Fruit fly (Drosophila melanogaster) whole organism, embryonic: ENCODE measurements around the gene Nup107.

Source experiments
- Aef1 ChIP-seq: fragments of 200-800 bp; sonication (Bioruptor generic); IDR thresholded peaks from 3 replicates; pipeline ENCODE4 v1.3.6; 2022; ENCODE audit warnings: missing biosample characterization, missing genetic modification characterization
- Atf6 ChIP-seq: fragments of 200-800 bp; sonication (Bioruptor generic); IDR thresholded peaks from 2 replicates; pipeline ENCODE4 v1.3.6; 2022; ENCODE audit warnings: missing biosample characterization, missing genetic modification characterization
- Bdp1 ChIP-seq: fragments of 200-800 bp; sonication (Bioruptor generic); optimal IDR thresholded peaks from 3 replicates; lab custom pipeline; 2016; ENCODE audit warnings: missing biosample characterization, missing genetic modification characterization
- CG10431 ChIP-seq: fragments of 200-800 bp; sonication (Bioruptor generic); optimal IDR thresholded peaks from 3 replicates; lab custom pipeline; 2018; ENCODE audit warnings: missing biosample characterization, mild to moderate bottlenecking, missing genetic modification characterization
- CG11504 ChIP-seq: fragments of 200-800 bp; sonication (Bioruptor generic); optimal IDR thresholded peaks from 3 replicates; lab custom pipeline; 2019; ENCODE audit warnings: missing biosample characterization, mild to moderate bottlenecking, missing genetic modification characterization, moderate library complexity
- CG12391 ChIP-seq: fragments of 200-800 bp; sonication (Bioruptor generic); optimal IDR thresholded peaks from 3 replicates; lab custom pipeline; 2018; ENCODE audit warnings: missing biosample characterization, mild to moderate bottlenecking, missing genetic modification characterization, moderate library complexity
- CG13287 ChIP-seq: fragments of 200-800 bp; sonication (Bioruptor generic); IDR thresholded peaks from 2 replicates; pipeline ENCODE4 v1.3.6; 2022; ENCODE audit warnings: missing biosample characterization, missing genetic modification characterization; ENCODE audit not compliant: partially characterized antibody
- CG13624 ChIP-seq: fragments of 200-800 bp; sonication (Bioruptor generic); optimal IDR thresholded peaks from 2 replicates; lab custom pipeline; 2016; ENCODE audit warnings: missing biosample characterization, missing genetic modification characterization
- CG14050 ChIP-seq: fragments of 200-800 bp; sonication (Bioruptor generic); IDR thresholded peaks from 3 replicates; pipeline ENCODE4 v1.3.6; 2022; ENCODE audit warnings: missing biosample characterization, missing genetic modification characterization
- CG1529 ChIP-seq: fragments of 200-800 bp; sonication (Bioruptor generic); optimal IDR thresholded peaks from 3 replicates; lab custom pipeline; 2018; ENCODE audit warnings: missing biosample characterization, missing genetic modification characterization
- CG15601 ChIP-seq: fragments of 200-800 bp; sonication (Bioruptor generic); optimal IDR thresholded peaks from 3 replicates; lab custom pipeline; 2019; ENCODE audit warnings: missing biosample characterization, mild to moderate bottlenecking, missing genetic modification characterization, moderate library complexity
- CG1603 ChIP-seq: fragments of 200-800 bp; sonication (Bioruptor generic); optimal IDR thresholded peaks from 2 replicates; lab custom pipeline; 2019; ENCODE audit warnings: missing biosample characterization, mild to moderate bottlenecking, missing genetic modification characterization, moderate library complexity
- CG1647 ChIP-seq: fragments of 200-800 bp; sonication (Bioruptor generic); optimal IDR thresholded peaks from 3 replicates; lab custom pipeline; 2016; ENCODE audit warnings: missing biosample characterization, missing genetic modification characterization
- CG16863 ChIP-seq: fragments of 200-800 bp; sonication (Bioruptor generic); optimal IDR thresholded peaks from 3 replicates; lab custom pipeline; 2016; ENCODE audit warnings: missing biosample characterization, missing genetic modification characterization
- CG17186 ChIP-seq: fragments of 200-800 bp; sonication (Bioruptor generic); optimal IDR thresholded peaks from 3 replicates; lab custom pipeline; 2017; ENCODE audit warnings: missing biosample characterization, missing genetic modification reagents, missing genetic modification characterization
- CG17912 ChIP-seq: fragments of 200-800 bp; sonication (Bioruptor generic); optimal IDR thresholded peaks from 2 replicates; lab custom pipeline; 2018; ENCODE audit warnings: missing biosample characterization, mild to moderate bottlenecking, missing genetic modification characterization
- CG2875 ChIP-seq: fragments of 200-800 bp; sonication (Bioruptor generic); optimal IDR thresholded peaks from 2 replicates; lab custom pipeline; 2017; ENCODE audit warnings: missing biosample characterization, mild to moderate bottlenecking, missing genetic modification characterization, missing genetic modification reagents
- CG30020 ChIP-seq: fragments of 200-800 bp; optimal IDR thresholded peaks from 2 replicates; lab custom pipeline; 2019; ENCODE audit warnings: missing biosample characterization, mild to moderate bottlenecking, missing genetic modification characterization, moderate library complexity
- CG31365 ChIP-seq: fragments of 200-800 bp; sonication (Bioruptor generic); optimal IDR thresholded peaks from 2 replicates; lab custom pipeline; 2018; ENCODE audit warnings: missing biosample characterization, mild to moderate bottlenecking, missing genetic modification characterization
- CG3281 ChIP-seq: fragments of 200-800 bp; sonication (Bioruptor generic); optimal IDR thresholded peaks from 3 replicates; lab custom pipeline; 2017; ENCODE audit warnings: missing biosample characterization, mild to moderate bottlenecking, missing genetic modification characterization
- CG4360 ChIP-seq: fragments of 200-800 bp; sonication (Bioruptor generic); IDR thresholded peaks from 2 replicates; pipeline ENCODE4 v1.3.6; 2022; ENCODE audit warnings: missing biosample characterization, missing genetic modification characterization
- CG7357 ChIP-seq: fragments of 200-800 bp; sonication (Bioruptor generic); IDR thresholded peaks from 3 replicates; pipeline ENCODE4 v1.3.6; 2022; ENCODE audit warnings: missing biosample characterization, missing genetic modification characterization
- CHES-1-like ChIP-seq: fragments of 200-800 bp; sonication (Bioruptor generic); optimal IDR thresholded peaks from 2 replicates; lab custom pipeline; 2016; ENCODE audit warnings: missing biosample characterization, missing genetic modification characterization
- Eip74EF ChIP-seq, 2 experiments: fragments of 200-800 bp in 1 of 2; fragments of >200 bp in 1 of 2; sonication (Bioruptor generic) in 1 of 2; optimal IDR thresholded peaks; 2 replicates each; lab custom pipeline; 2017 to 2019; ENCODE audit warnings: missing biosample characterization in 2 of 2, missing genetic modification characterization in 2 of 2, mild to moderate bottlenecking in 1 of 2, moderate library complexity in 1 of 2
- Elba2 ChIP-seq: fragments of 200-800 bp; sonication (Bioruptor generic); optimal IDR thresholded peaks from 3 replicates; lab custom pipeline; 2016; ENCODE audit warnings: missing biosample characterization, missing genetic modification characterization
- GATAe ChIP-seq: fragments of 200-800 bp; sonication (Bioruptor generic); conservative IDR thresholded peaks from 2 replicates; pipeline ENCODE4 v1.3.6; 2022; ENCODE audit warnings: missing biosample characterization, missing genetic modification characterization
- Gug ChIP-seq: fragments of 200-800 bp; sonication (Bioruptor generic); IDR thresholded peaks from 4 replicates; pipeline ENCODE4 v1.3.6; 2022; ENCODE audit warnings: missing biosample characterization, missing genetic modification characterization
- H2.0 ChIP-seq: fragments of 200-800 bp; sonication (Bioruptor generic); IDR thresholded peaks from 2 replicates; pipeline ENCODE4 v1.3.6; 2022; ENCODE audit warnings: missing biosample characterization, missing genetic modification characterization
- HLH4C ChIP-seq: fragments of 200-800 bp; sonication (Bioruptor generic); IDR thresholded peaks from 3 replicates; pipeline ENCODE4 v1.3.6; 2022; ENCODE audit warnings: missing biosample characterization, missing genetic modification characterization; ENCODE audit not compliant: partially characterized antibody
- Hand ChIP-seq: fragments of 200-800 bp; sonication (Bioruptor generic); optimal IDR thresholded peaks from 2 replicates; lab custom pipeline; 2017; ENCODE audit warnings: mild to moderate bottlenecking, missing biosample characterization, missing genetic modification reagents, missing genetic modification characterization
- HmgZ ChIP-seq: fragments of 200-800 bp; sonication (Bioruptor generic); optimal IDR thresholded peaks from 2 replicates; lab custom pipeline; 2018; ENCODE audit warnings: missing biosample characterization, mild to moderate bottlenecking, missing genetic modification characterization
- Hr39 ChIP-seq: fragments of >200 bp; optimal IDR thresholded peaks from 2 replicates; lab custom pipeline; 2017
- Mrtf ChIP-seq: fragments of 200-800 bp; sonication (Bioruptor generic); IDR thresholded peaks from 3 replicates; pipeline ENCODE4 v1.3.6; 2022; ENCODE audit warnings: missing biosample characterization, missing genetic modification characterization
- NC2β ChIP-seq: fragments of 200-800 bp; sonication (Bioruptor generic); optimal IDR thresholded peaks from 2 replicates; lab custom pipeline; 2016; ENCODE audit warnings: missing biosample characterization, missing genetic modification characterization
- PHDP ChIP-seq: fragments of 200-800 bp; sonication (Bioruptor generic); optimal IDR thresholded peaks from 3 replicates; lab custom pipeline; 2018; ENCODE audit warnings: missing biosample characterization, mild to moderate bottlenecking, missing genetic modification characterization, moderate library complexity
- Six4 ChIP-seq: fragments of 200-800 bp; sonication (Bioruptor generic); optimal IDR thresholded peaks from 2 replicates; lab custom pipeline; 2016; ENCODE audit warnings: missing biosample characterization, missing genetic modification characterization
- ash1 ChIP-seq: fragments of 200-800 bp; sonication (Bioruptor generic); optimal IDR thresholded peaks from 2 replicates; lab custom pipeline; 2018; ENCODE audit warnings: missing biosample characterization, mild to moderate bottlenecking, missing genetic modification characterization
- az2 ChIP-seq: fragments of 200-800 bp; sonication (Bioruptor generic); optimal IDR thresholded peaks from 3 replicates; lab custom pipeline; 2016; ENCODE audit warnings: missing biosample characterization, missing genetic modification characterization
- cas ChIP-seq: fragments of 200-800 bp; sonication (Bioruptor generic); IDR thresholded peaks from 2 replicates; pipeline ENCODE4 v1.3.6; 2022; ENCODE audit warnings: missing biosample characterization, missing genetic modification characterization
- caup ChIP-seq: fragments of 200-800 bp; sonication (Bioruptor generic); optimal IDR thresholded peaks from 3 replicates; lab custom pipeline; 2017; ENCODE audit warnings: missing biosample characterization, mild to moderate bottlenecking, missing genetic modification characterization, moderate library complexity; ENCODE audit not compliant: severe bottlenecking
- dan ChIP-seq: fragments of 200-800 bp; sonication (Bioruptor generic); IDR thresholded peaks from 2 replicates; pipeline ENCODE4 v1.3.6; 2022; ENCODE audit warnings: missing biosample characterization, missing genetic modification characterization
- dati ChIP-seq: fragments of 200-800 bp; sonication (Bioruptor generic); IDR thresholded peaks from 2 replicates; pipeline ENCODE4 v1.3.6; 2022; ENCODE audit warnings: missing biosample characterization, missing genetic modification characterization
- exex ChIP-seq: fragments of 200-800 bp; sonication (Bioruptor generic); optimal IDR thresholded peaks from 4 replicates; lab custom pipeline; 2018; ENCODE audit warnings: missing biosample characterization, mild to moderate bottlenecking, missing genetic modification characterization, moderate library complexity
- nau ChIP-seq: fragments of 200-800 bp; sonication (Bioruptor generic); optimal IDR thresholded peaks from 3 replicates; lab custom pipeline; 2017; ENCODE audit warnings: missing biosample characterization, mild to moderate bottlenecking, missing genetic modification characterization, missing genetic modification reagents
- otp ChIP-seq: fragments of 200-800 bp; sonication (Bioruptor generic); IDR thresholded peaks from 3 replicates; pipeline ENCODE4, ENCODE4 v1.3.6; 2022; ENCODE audit warnings: missing biosample characterization, missing genetic modification characterization
- pan ChIP-seq, 4 experiments: fragments of >200 bp in 3 of 4; fragments of 200-800 bp in 1 of 4; sonication (Bioruptor generic) in 1 of 4; optimal IDR thresholded peaks in 3 of 4; IDR thresholded peaks in 1 of 4; 2 replicates each; pipeline versions ENCODE4 v1.3.6 to Lab custom; 2017 to 2022; ENCODE audit warnings: missing biosample characterization in 2 of 4, missing genetic modification characterization in 2 of 4, mixed read lengths in 1 of 4
- pzg ChIP-seq: fragments of 200-800 bp; sonication (Bioruptor generic); optimal IDR thresholded peaks from 3 replicates; lab custom pipeline; 2018; ENCODE audit warnings: missing biosample characterization, mild to moderate bottlenecking, missing genetic modification characterization, moderate library complexity
- seq ChIP-seq: fragments of 200-800 bp; sonication (Bioruptor generic); IDR thresholded peaks from 2 replicates; pipeline ENCODE4 v1.3.6; 2022; ENCODE audit warnings: missing biosample characterization, missing genetic modification characterization
- tio ChIP-seq: fragments of 200-800 bp; sonication (Bioruptor generic); optimal IDR thresholded peaks from 2 replicates; lab custom pipeline; 2017; ENCODE audit warnings: missing biosample characterization, missing genetic modification characterization, inconsistent platforms
- zen ChIP-seq: fragments of 200-800 bp; sonication (Bioruptor generic); optimal IDR thresholded peaks from 3 replicates; lab custom pipeline; 2018; ENCODE audit warnings: missing biosample characterization, mild to moderate bottlenecking, missing genetic modification characterization, moderate library complexity

Nup107 gene

dm6 chr2L:10697992-10698391 is 37.9 kb downstream of the Nup107 start, which contains the start of gene CG7300 (continued):
- TF ChIP-seq az2 (peak; percentile 31), CG13624 (GFP tag; lab: Kevin White, UChicago) (peak; percentile 68), exex (tag; lab: Kevin White, UChicago) (no peak), CG13287 (GFP tag; lab: Robert Waterston, UW) (no peak), CG14050 (GFP tag; lab: Robert Waterston, UW) (no peak), CG17186 (GFP tag; lab: Kevin White, UChicago) (no peak), CG7357 (GFP tag; lab: Robert Waterston, UW) (peak; percentile 60; the same call in 1 of the 3 replicates), H2.0 (GFP tag; lab: Robert Waterston, UW) (peak; percentile 35; the same call in 1 of the 2 replicates), HmgZ (tag; lab: Kevin White, UChicago) (peak; percentile 20), cas (GFP tag; lab: Robert Waterston, UW) (no peak), CHES-1-like (GFP tag; lab: Kevin White, UChicago) (no peak), CG17912 (GFP tag; lab: Kevin White, UChicago) (no peak), CG4360 (GFP tag; lab: Robert Waterston, UW) (no peak), zen (tag; lab: Kevin White, UChicago) (no peak), seq (GFP tag; lab: Robert Waterston, UW) (no peak), CG1647 (GFP tag; lab: Kevin White, UChicago) (peak; percentile 38), caup (GFP tag; lab: Kevin White, UChicago) (peak; percentile 45), dan (GFP tag; lab: Robert Waterston, UW) (no peak), CG11504 (tag; lab: Kevin White, UChicago) (no peak), NC2β (no peak), GATAe (GFP tag; lab: Robert Waterston, UW) (0 out of 2 replicates have a peak, but pooled peaks have one; percentile 40), pzg (GFP tag; lab: Kevin White, UChicago) (no peak), Atf6 (GFP tag; lab: Robert Waterston, UW) (peak; percentile 68; the same call in 1 of the 2 replicates), HLH4C (no peak), CG12391 (tag; lab: Kevin White, UChicago) (peak; percentile 58), CG2875 (no peak), Aef1 (GFP tag; lab: Robert Waterston, UW) (peak; percentile 57; the same call in 2 of the 3 replicates), Bdp1 (GFP tag; lab: Kevin White, UChicago) (no peak), otp (GFP tag; lab: Robert Waterston, UW) (peak; percentile 24; the same call in 1 of the 3 replicates), Hr39 (lab: Kevin White, UChicago) (no peak), nau (GFP tag; lab: Kevin White, UChicago) (no peak), Hand (GFP tag; lab: Kevin White, UChicago) (no peak), ash1 (no peak), Mrtf (GFP tag; lab: Robert Waterston, UW) (no peak), CG1603 (peak; percentile 48), Gug (peak; percentile 44; the same call in 2 of the 4 replicates), CG10431 (no peak), CG15601 (peak; percentile 8), CG3281 (GFP tag; lab: Kevin White, UChicago) (peak; percentile 64), CG31365 (tag; lab: Kevin White, UChicago) (no peak), tio (GFP tag; lab: Kevin White, UChicago) (peak; percentile 18), CG30020 (no peak), CG1529 (GFP tag; lab: Kevin White, UChicago) (no peak), Six4 (GFP tag; lab: Kevin White, UChicago) (no peak), pan (optimal IDR thresholded peaks at IDR 0.05; lab: Kevin White, UChicago) (no peak), pan (GFP tag; optimal IDR thresholded peaks at IDR 0.05 in 1 of 2, IDR thresholded peaks at IDR 0.05 in 1 of 2) (peak in 1 of 2 experiments; percentile 72), dati (GFP tag; lab: Robert Waterston, UW) (no peak), CG16863 (GFP tag; lab: Kevin White, UChicago) (no peak), PHDP (peak; percentile 65), Eip74EF (GFP tag; optimal IDR thresholded peaks at IDR 0.05; lab: Kevin White, UChicago) (peak in 1 of 2 experiments; percentile 40), Elba2 (GFP tag; lab: Kevin White, UChicago) (no peak)
